Worm (Caenorhabditis elegans) whole organism, L4/young adult: ENCODE data around the gene T10C6.7.

Experiments used
- W03F9.2 ChIP-seq: fragments of 150-350 bp; optimal IDR thresholded peaks from 2 replicates; lab custom pipeline; 2014; ENCODE audit warnings: missing biosample characterization, missing genetic modification characterization
- dao-5 ChIP-seq: sonication (generic microtip); optimal IDR thresholded peaks from 2 replicates; lab custom pipeline; 2016; ENCODE audit warnings: missing genotype, missing genetic modification characterization, moderate library complexity, missing compliant biosample characterization

ce11 chrV:16017671-16018070 lies 13.8 kb downstream of the T10C6.7 start, which contains the start of gene srx-43:
- TF ChIP-seq dao-5 (tag; lab: Kevin White, UChicago): no peak
- no peak for TF ChIP-seq W03F9.2 (tag; lab: Kevin White, UChicago)
